Worm (Caenorhabditis elegans) whole organism, L3 larva: Measurements from ENCODE around the gene cest-9.2.
A peak's percentile ranks its signal among the peaks of the same experiment; 100 is the strongest.

ENCODE experiments used
- ceh-82 ChIP-seq: fragments of 150-350 bp; optimal IDR thresholded peaks from 2 replicates; lab custom pipeline; 2014; ENCODE audit warnings: missing biosample characterization, missing genetic modification characterization
- elt-2 ChIP-seq: sonication (generic microtip); optimal IDR thresholded peaks from 2 replicates; lab custom pipeline; 2016; ENCODE audit warnings: missing genetic modification reagents, mild to moderate bottlenecking, missing genetic modification characterization, missing compliant biosample characterization
- fkh-10 ChIP-seq: sonication (generic microtip); optimal IDR thresholded peaks from 2 replicates; lab custom pipeline; 2017; ENCODE audit warnings: missing biosample characterization, missing genetic modification reagents, missing genetic modification characterization

- TF ChIP-seq ceh-82 (tag; lab: Kevin White, UChicago) (no peak), elt-2 (tag; lab: Kevin White, UChicago) (no peak), fkh-10 (GFP tag; lab: Kevin White, UChicago) (peak; percentile 98)
Measured at ce11 chrX:12205478-12206059, 16.3 kb upstream of the cest-9.2 start.
